Worm (Caenorhabditis elegans) whole organism, young adult: ENCODE data around the gene tth-1.
A peak's percentile ranks its signal among the peaks of the same experiment; 100 is the strongest.

Source experiments
- B0019.2 ChIP-seq: fragments of 200-800 bp; sonication (Bioruptor generic); conservative IDR thresholded peaks from 2 replicates; pipeline ENCODE4 v1.3.6; 2022; ENCODE audit warnings: missing genetic modification reagents, missing genetic modification characterization, missing compliant biosample characterization
- B0336.3 ChIP-seq: fragments of 200-800 bp; sonication (Bioruptor generic); IDR thresholded peaks from 2 replicates; pipeline ENCODE4 v1.3.6; 2022; ENCODE audit warnings: missing genetic modification characterization, missing compliant biosample characterization
- F10E7.11 ChIP-seq: sonication (generic microtip); optimal IDR thresholded peaks from 2 replicates; lab custom pipeline; 2017; ENCODE audit warnings: mild to moderate bottlenecking, missing genetic modification characterization, moderate library complexity, missing compliant biosample characterization
- F22D6.2 ChIP-seq: sonication (generic microtip); optimal IDR thresholded peaks from 2 replicates; lab custom pipeline; 2016; ENCODE audit warnings: mild to moderate bottlenecking, missing genetic modification characterization, missing compliant biosample characterization
- F33H1.4 ChIP-seq: fragments of 200-800 bp; sonication (Bioruptor generic); IDR thresholded peaks from 2 replicates; pipeline ENCODE4 v1.3.6; 2022; ENCODE audit warnings: missing genetic modification reagents, missing genetic modification characterization, missing compliant biosample characterization
- F39B2.1 ChIP-seq: fragments of 200-800 bp; sonication (Bioruptor generic); IDR thresholded peaks from 2 replicates; pipeline ENCODE4 v1.3.6; 2022; ENCODE audit warnings: missing genetic modification reagents, missing genetic modification characterization, missing compliant biosample characterization
- F49E8.2 ChIP-seq: sonication (generic microtip); optimal IDR thresholded peaks from 3 replicates; lab custom pipeline; 2017; ENCODE audit warnings: missing genetic modification characterization, mild to moderate bottlenecking, missing compliant biosample characterization, antibody characterized with exemption, moderate library complexity; ENCODE audit not compliant: insufficient read depth
- F55B11.4 ChIP-seq: sonication (generic microtip); optimal IDR thresholded peaks from 2 replicates; lab custom pipeline; 2016; ENCODE audit warnings: missing compliant biosample characterization, missing genetic modification characterization, borderline replicate concordance; ENCODE audit not compliant: insufficient read depth
- K11D2.4 ChIP-seq: fragments of 200-800 bp; sonication (Bioruptor generic); IDR thresholded peaks from 2 replicates; pipeline ENCODE4 v1.3.6; 2022; ENCODE audit warnings: missing genetic modification reagents, missing genetic modification characterization, missing compliant biosample characterization
- T26A5.8 ChIP-seq: sonication (generic microtip); optimal IDR thresholded peaks from 2 replicates; lab custom pipeline; 2016; ENCODE audit warnings: missing genetic modification characterization, missing compliant biosample characterization
- akir-1 ChIP-seq: fragments of 200-800 bp; sonication (Bioruptor generic); optimal IDR thresholded peaks from 2 replicates; lab custom pipeline; 2018; ENCODE audit warnings: mild to moderate bottlenecking, missing genetic modification characterization, moderate library complexity, missing compliant biosample characterization
- aptf-2 ChIP-seq: fragments of 200-800 bp; sonication (Bioruptor generic); conservative IDR thresholded peaks from 2 replicates; pipeline ENCODE4 v1.3.6; 2022; ENCODE audit warnings: missing genetic modification reagents, missing genetic modification characterization, missing compliant biosample characterization
- aptf-3 ChIP-seq: fragments of 200-800 bp; sonication (Bioruptor generic); IDR thresholded peaks from 2 replicates; pipeline ENCODE4 v1.3.6; 2022; ENCODE audit warnings: missing genetic modification characterization, missing compliant biosample characterization
- attf-5 ChIP-seq: fragments of 200-800 bp; sonication (Bioruptor generic); optimal IDR thresholded peaks from 2 replicates; lab custom pipeline; 2018; ENCODE audit warnings: mild to moderate bottlenecking, missing genetic modification characterization, missing compliant biosample characterization
- attf-6 ChIP-seq: fragments of 200-800 bp; sonication (Bioruptor generic); IDR thresholded peaks from 2 replicates; pipeline ENCODE4 v1.3.6; 2022; ENCODE audit warnings: missing genetic modification reagents, missing genetic modification characterization, missing compliant biosample characterization
- bed-2 ChIP-seq: fragments of 200-800 bp; sonication (Bioruptor generic); IDR thresholded peaks from 2 replicates; pipeline ENCODE4 v1.3.6; 2022; ENCODE audit warnings: missing genetic modification reagents, missing genetic modification characterization, missing compliant biosample characterization
- ccch-3 ChIP-seq: fragments of 200-800 bp; sonication (Bioruptor generic); optimal IDR thresholded peaks from 2 replicates; lab custom pipeline; 2018; ENCODE audit warnings: mild to moderate bottlenecking, missing genetic modification characterization, missing compliant biosample characterization
- cebp-1 ChIP-seq, 2 experiments: fragments of 200-800 bp in 1 of 2; sonication (Bioruptor generic) in 1 of 2; sonication (generic microtip) in 1 of 2; IDR thresholded peaks in 1 of 2; optimal IDR thresholded peaks in 1 of 2; 2 replicates each; pipeline versions ENCODE4 v1.3.6 to Lab custom; 2017 to 2022; ENCODE audit warnings: missing compliant biosample characterization in 2 of 2, missing genetic modification characterization in 2 of 2, mild to moderate bottlenecking in 1 of 2, missing genetic modification reagents in 1 of 2, moderate library complexity in 1 of 2
- ceh-40 ChIP-seq: fragments of 200-800 bp; sonication (Bioruptor generic); IDR thresholded peaks from 2 replicates; pipeline ENCODE4 v1.3.6; 2022; ENCODE audit warnings: missing genetic modification characterization, missing compliant biosample characterization
- die-1 ChIP-seq: sonication (generic microtip); optimal IDR thresholded peaks from 2 replicates; lab custom pipeline; 2016; ENCODE audit warnings: missing genotype, mild to moderate bottlenecking, missing genetic modification characterization, missing compliant biosample characterization
- efl-1 ChIP-seq: fragments of 150-350 bp; optimal IDR thresholded peaks from 2 replicates; lab custom pipeline; 2014; ENCODE audit warnings: missing biosample characterization, missing genetic modification reagents, missing genetic modification characterization
- egl-44 ChIP-seq: fragments of 200-800 bp; sonication (Bioruptor generic); IDR thresholded peaks from 2 replicates; pipeline ENCODE4 v1.3.6; 2022; ENCODE audit warnings: missing genetic modification reagents, missing genetic modification characterization, missing compliant biosample characterization
- egrh-3 ChIP-seq: fragments of 200-800 bp; sonication (Bioruptor generic); IDR thresholded peaks from 2 replicates; pipeline ENCODE4 v1.3.6; 2022; ENCODE audit warnings: missing genetic modification reagents, missing genetic modification characterization, missing compliant biosample characterization
- ekl-4 ChIP-seq: fragments of 200-800 bp; sonication (Bioruptor generic); IDR thresholded peaks from 2 replicates; pipeline ENCODE4 v1.3.6; 2022; ENCODE audit warnings: missing genetic modification reagents, missing genetic modification characterization, missing compliant biosample characterization
- him-1 ChIP-seq: sonication (generic microtip); optimal IDR thresholded peaks from 2 replicates; lab custom pipeline; 2016; ENCODE audit warnings: missing genotype, missing genetic modification reagents, missing genetic modification characterization, missing compliant biosample characterization
- hlh-12 ChIP-seq: sonication (generic microtip); optimal IDR thresholded peaks from 2 replicates; lab custom pipeline; 2016; ENCODE audit warnings: missing genetic modification characterization, missing compliant biosample characterization
- hmg-20 ChIP-seq: fragments of 200-800 bp; sonication (Bioruptor generic); IDR thresholded peaks from 2 replicates; pipeline ENCODE4 v1.3.6; 2022; ENCODE audit warnings: missing genetic modification reagents, missing genetic modification characterization, missing compliant biosample characterization
- hsf-1 ChIP-seq: fragments of 200-800 bp; sonication (Bioruptor generic); IDR thresholded peaks from 2 replicates; pipeline ENCODE4 v1.3.6; 2022; ENCODE audit warnings: missing genetic modification reagents, missing genetic modification characterization, missing compliant biosample characterization
- lag-1 ChIP-seq: fragments of 200-800 bp; sonication (Bioruptor generic); IDR thresholded peaks from 2 replicates; pipeline ENCODE4 v1.3.6; 2022; ENCODE audit warnings: missing genetic modification reagents, missing genetic modification characterization, missing compliant biosample characterization
- let-526 ChIP-seq: fragments of 200-800 bp; sonication (Bioruptor generic); IDR thresholded peaks from 2 replicates; pipeline ENCODE4 v1.3.6; 2022; ENCODE audit warnings: missing genetic modification reagents, missing genetic modification characterization, missing compliant biosample characterization
- lsy-27 ChIP-seq: sonication (generic microtip); optimal IDR thresholded peaks from 2 replicates; lab custom pipeline; 2017; ENCODE audit warnings: missing genetic modification characterization, mild to moderate bottlenecking, missing compliant biosample characterization, antibody characterized with exemption, missing genotype, borderline replicate concordance; ENCODE audit not compliant: insufficient read depth
- madf-3 ChIP-seq: fragments of 200-800 bp; sonication (Bioruptor generic); IDR thresholded peaks from 2 replicates; pipeline ENCODE4 v1.3.6; 2022; ENCODE audit warnings: missing genetic modification reagents, missing genetic modification characterization, missing compliant biosample characterization
- mcd-1 ChIP-seq: fragments of 200-800 bp; sonication (Bioruptor generic); IDR thresholded peaks from 2 replicates; pipeline ENCODE4 v1.3.6; 2022; ENCODE audit warnings: missing genetic modification reagents, missing genetic modification characterization, missing compliant biosample characterization
- mes-4 ChIP-seq: sonication (generic microtip); optimal IDR thresholded peaks from 2 replicates; lab custom pipeline; 2016; ENCODE audit warnings: missing genotype, missing genetic modification characterization, missing compliant biosample characterization
- nhr-120 ChIP-seq: fragments of 200-800 bp; sonication (Bioruptor generic); IDR thresholded peaks from 2 replicates; pipeline ENCODE4 v1.3.6; 2022; ENCODE audit warnings: missing genetic modification characterization, missing compliant biosample characterization
- nhr-27 ChIP-seq: fragments of 200-800 bp; sonication (Bioruptor generic); optimal IDR thresholded peaks from 2 replicates; lab custom pipeline; 2018; ENCODE audit warnings: mild to moderate bottlenecking, missing genetic modification characterization, moderate library complexity, missing compliant biosample characterization
- nhr-80 ChIP-seq: sonication (generic microtip); optimal IDR thresholded peaks from 2 replicates; lab custom pipeline; 2016; ENCODE audit warnings: missing genetic modification characterization, missing compliant biosample characterization
- pbrm-1 ChIP-seq: fragments of 200-800 bp; sonication (Bioruptor generic); IDR thresholded peaks from 2 replicates; pipeline ENCODE4 v1.3.6; 2022; ENCODE audit warnings: missing genetic modification reagents, missing genetic modification characterization, missing compliant biosample characterization
- repo-1 ChIP-seq: sonication (generic microtip); optimal IDR thresholded peaks from 2 replicates; lab custom pipeline; 2017; ENCODE audit warnings: mild to moderate bottlenecking, missing genetic modification characterization, missing compliant biosample characterization
- rpc-1 ChIP-seq, 2 experiments: fragments of 150-350 bp in 1 of 2; sonication (generic microtip) in 1 of 2; optimal IDR thresholded peaks; 2 replicates each; lab custom pipeline; 2014 to 2018; ENCODE audit warnings: missing biosample characterization in 1 of 2, missing genetic modification characterization in 1 of 2, missing genetic modification reagents in 1 of 2, missing genotype in 1 of 2
- snpc-1.1 ChIP-seq: sonication (generic microtip); optimal IDR thresholded peaks from 2 replicates; lab custom pipeline; 2017; ENCODE audit warnings: missing genetic modification characterization, mild to moderate bottlenecking, missing compliant biosample characterization, antibody characterized with exemption, moderate library complexity, missing genotype, missing genetic modification reagents; ENCODE audit not compliant: insufficient read depth
- zfh-2 ChIP-seq: fragments of 200-800 bp; sonication (Bioruptor generic); conservative IDR thresholded peaks from 2 replicates; pipeline ENCODE4 v1.3.6; 2022; ENCODE audit warnings: missing genetic modification reagents, missing genetic modification characterization, missing compliant biosample characterization
- ztf-25 ChIP-seq: fragments of 200-800 bp; sonication (Bioruptor generic); IDR thresholded peaks from 2 replicates; pipeline ENCODE4 v1.3.6; 2022; ENCODE audit warnings: missing genetic modification reagents, missing genetic modification characterization, missing compliant biosample characterization
- ztf-26 ChIP-seq: sonication (generic microtip); optimal IDR thresholded peaks from 2 replicates; lab custom pipeline; 2017; ENCODE audit warnings: missing genetic modification characterization, missing compliant biosample characterization
- ztf-28 ChIP-seq: fragments of 200-800 bp; sonication (Bioruptor generic); IDR thresholded peaks from 2 replicates; pipeline ENCODE4 v1.3.6; 2022; ENCODE audit warnings: missing genetic modification reagents, missing genetic modification characterization, missing compliant biosample characterization

The tth-1 gene

ce11 chrX:8404308-8405085 is 19.0 kb downstream of the tth-1 start (continued):
- TF ChIP-seq ztf-25 = peak; percentile 98
- peak; percentile 33 for TF ChIP-seq akir-1 (GFP tag; lab: Kevin White, UChicago)
- TF ChIP-seq F22D6.2 (tag; lab: Kevin White, UChicago) = peak; percentile 78
- TF ChIP-seq F49E8.2 = peak; percentile 20
- TF ChIP-seq pbrm-1 (GFP tag; lab: Robert Waterston, UW) = peak; percentile 93
- peak; percentile 78 for TF ChIP-seq ccch-3 (GFP tag; lab: Kevin White, UChicago)
- TF ChIP-seq bed-2 = peak; percentile 84
- peak; percentile 93 for TF ChIP-seq zfh-2 (GFP tag; lab: Robert Waterston, UW)
- TF ChIP-seq F33H1.4 (GFP tag; lab: Robert Waterston, UW) = peak; percentile 34; the same call in 1 of the 2 replicates
- no peak; the same call in 1 of the 2 replicates for TF ChIP-seq B0336.3 (GFP tag; lab: Robert Waterston, UW)
- TF ChIP-seq ztf-26 (tag; lab: Kevin White, UChicago) = peak; percentile 93
- peak; percentile 82; the same call in 1 of the 2 replicates for TF ChIP-seq aptf-2
- TF ChIP-seq F10E7.11 (tag; lab: Kevin White, UChicago) = peak; percentile 74
- no peak for TF ChIP-seq F55B11.4 (tag; lab: Kevin White, UChicago)
- peak; percentile 82 for TF ChIP-seq madf-3 (GFP tag; lab: Robert Waterston, UW)
- peak; percentile 84 for TF ChIP-seq K11D2.4 (GFP tag; lab: Robert Waterston, UW)
- peak; percentile 90 for TF ChIP-seq T26A5.8 (tag; lab: Kevin White, UChicago)
- TF ChIP-seq attf-5 (GFP tag; lab: Kevin White, UChicago) = peak; percentile 91
- TF ChIP-seq nhr-120 (GFP tag; lab: Robert Waterston, UW) = peak; percentile 94; the same call in 1 of the 2 replicates
- TF ChIP-seq let-526 (GFP tag; lab: Robert Waterston, UW) = peak; percentile 89
- peak; percentile 90 for TF ChIP-seq hmg-20
- peak; percentile 68; the same call in 1 of the 2 replicates for TF ChIP-seq aptf-3 (GFP tag; lab: Robert Waterston, UW)
- TF ChIP-seq mes-4 = peak; percentile 66
- peak; percentile 12 for TF ChIP-seq lsy-27 (tag; lab: Kevin White, UChicago)
- TF ChIP-seq repo-1 (tag; lab: Kevin White, UChicago) = peak; percentile 94
- TF ChIP-seq nhr-27 = peak; percentile 87
- TF ChIP-seq B0019.2 (GFP tag; lab: Robert Waterston, UW) = 0 out of 2 replicates have a peak, but pooled peaks have one; percentile 38
- TF ChIP-seq hlh-12 = peak; percentile 87
- peak; percentile 17 for TF ChIP-seq snpc-1.1 (tag; lab: Kevin White, UChicago)
- TF ChIP-seq cebp-1 (GFP tag; IDR thresholded peaks at IDR 0.05; lab: Robert Waterston, UW) = peak; percentile 86
- peak; percentile 95 for TF ChIP-seq cebp-1 (tag; optimal IDR thresholded peaks at IDR 0.05; lab: Kevin White, UChicago)
- TF ChIP-seq egrh-3 = peak; percentile 58
- no peak; the same call in 1 of the 2 replicates for TF ChIP-seq mcd-1
- peak; percentile 88 for TF ChIP-seq ceh-40 (GFP tag; lab: Robert Waterston, UW)
- TF ChIP-seq egl-44 = peak; percentile 93
- TF ChIP-seq attf-6 = peak; percentile 79
- peak; percentile 87; the same call in 1 of the 2 replicates for TF ChIP-seq ztf-28 (GFP tag; lab: Robert Waterston, UW)
- TF ChIP-seq rpc-1 (optimal IDR thresholded peaks at IDR 0.05; lab: Kevin White, UChicago) = peak; percentile 98
- peak; percentile 94 for TF ChIP-seq rpc-1 (tag; optimal IDR thresholded peaks at IDR 0.05; lab: Kevin White, UChicago)
- TF ChIP-seq hsf-1 = peak; percentile 64; the same call in 1 of the 2 replicates
- peak; percentile 77 for TF ChIP-seq nhr-80 (tag; lab: Kevin White, UChicago)
- TF ChIP-seq efl-1 (GFP tag; lab: Kevin White, UChicago) = no peak
- peak; percentile 90 for TF ChIP-seq ekl-4 (GFP tag; lab: Robert Waterston, UW)
- TF ChIP-seq die-1 (tag; lab: Kevin White, UChicago) = peak; percentile 98
- TF ChIP-seq him-1 (tag; lab: Kevin White, UChicago) = peak; percentile 97
- no peak for TF ChIP-seq F39B2.1 (GFP tag; lab: Robert Waterston, UW)
- no peak for TF ChIP-seq lag-1 (GFP tag; lab: Robert Waterston, UW)
